Fruit fly (Drosophila melanogaster): ENCODE measurements around the gene Uch-L5.

The Uch-L5 gene

dm6 chr3L:9441907-9442479 lies 34.8 kb downstream of the Uch-L5 start, which contains the start of the genes Bet3 and Nf-YA (continued):
- peak; percentile 51 for TF ChIP-seq CG4424 (GFP tag; optimal IDR thresholded peaks at IDR 0.05)
- TF ChIP-seq CG12299 (tag; optimal IDR thresholded peaks at IDR 0.05): no peak
- no peak for TF ChIP-seq stc (GFP tag; IDR thresholded peaks at IDR 0.05)
- peak; percentile 27 for TF ChIP-seq CG33213 (GFP tag; optimal IDR thresholded peaks at IDR 0.05)
- peak; percentile 74 for TF ChIP-seq ssp (GFP tag; IDR thresholded peaks at IDR 0.05)
- TF ChIP-seq chif (GFP tag; optimal IDR thresholded peaks at IDR 0.05): peak; percentile 10 to 57
- peak; percentile 34 for TF ChIP-seq CG18619 (GFP tag; optimal IDR thresholded peaks at IDR 0.05)
- TF ChIP-seq CG12942 (GFP tag; optimal IDR thresholded peaks at IDR 0.05): peak; percentile 13
- no peak for TF ChIP-seq wek (GFP tag; optimal IDR thresholded peaks at IDR 0.05)
- TF ChIP-seq CG34224 (GFP tag; IDR thresholded peaks at IDR 0.05; ENCODE audit: partially characterized antibody): peak; percentile 83
- TF ChIP-seq CG3838 (GFP tag; optimal IDR thresholded peaks at IDR 0.05): no peak
- TF ChIP-seq CG4820 (GFP tag; optimal IDR thresholded peaks at IDR 0.05): peak; percentile 14
- TF ChIP-seq CG14710 (tag; optimal IDR thresholded peaks at IDR 0.05): peak; percentile 70
- peak; percentile 65 for TF ChIP-seq CG2712 (tag; optimal IDR thresholded peaks at IDR 0.05)
- TF ChIP-seq CG7839 (tag; optimal IDR thresholded peaks at IDR 0.05): peak; percentile 41
- TF ChIP-seq crp (GFP tag; optimal IDR thresholded peaks at IDR 0.05): peak in 1 of 2 experiments; percentile 7
- TF ChIP-seq ttk (GFP tag; IDR thresholded peaks at IDR 0.05): peak; percentile 38; the same call in 1 of the 2 replicates
- peak; percentile 50 for TF ChIP-seq HLH54F (GFP tag; optimal IDR thresholded peaks at IDR 0.05)
- no peak for TF ChIP-seq BtbVII (GFP tag; optimal IDR thresholded peaks at IDR 0.05)
- TF ChIP-seq Asciz (GFP tag; optimal IDR thresholded peaks at IDR 0.05): no peak
- peak; percentile 49 for TF ChIP-seq Meics (GFP tag; optimal IDR thresholded peaks at IDR 0.05)
- TF ChIP-seq CG6791 (GFP tag; IDR thresholded peaks at IDR 0.05; ENCODE audit: partially characterized antibody): peak; percentile 89
- peak; percentile 31; the same call in 1 of the 2 replicates for TF ChIP-seq H2.0 (GFP tag; IDR thresholded peaks at IDR 0.05)
- TF ChIP-seq lola (GFP tag; optimal IDR thresholded peaks at IDR 0.05): peak in 1 of 3 experiments; percentile 9
- peak; percentile 16 for TF ChIP-seq ewg (GFP tag; optimal IDR thresholded peaks at IDR 0.05)
- TF ChIP-seq CG15696 (tag; optimal IDR thresholded peaks at IDR 0.05): peak; percentile 55
- TF ChIP-seq CG16813 (GFP tag; IDR thresholded peaks at IDR 0.05; ENCODE audit: partially characterized antibody): peak; percentile 85
- peak; percentile 39 for TF ChIP-seq CG31388 (GFP tag; optimal IDR thresholded peaks at IDR 0.05)
- peak; percentile 31; the same call in 1 of the 2 replicates for TF ChIP-seq CG17328 (GFP tag; IDR thresholded peaks at IDR 0.05)
- TF ChIP-seq Lpt (GFP tag; optimal IDR thresholded peaks at IDR 0.05): no peak
- TF ChIP-seq Atf3 (GFP tag; optimal IDR thresholded peaks at IDR 0.05): peak; percentile 24
- TF ChIP-seq trem (tag; optimal IDR thresholded peaks at IDR 0.05): peak; percentile 62
- peak; percentile 83 for TF ChIP-seq Opbp (GFP tag; IDR thresholded peaks at IDR 0.05; ENCODE audit: partially characterized antibody)
- peak; percentile 70 for TF ChIP-seq ken (GFP tag; IDR thresholded peaks at IDR 0.05)
- peak; percentile 26; the same call in 1 of the 2 replicates for TF ChIP-seq wdn (GFP tag; IDR thresholded peaks at IDR 0.05)
- TF ChIP-seq nerfin-1 (tag; optimal IDR thresholded peaks at IDR 0.05): peak; percentile 35
- TF ChIP-seq Bgb (GFP tag; IDR thresholded peaks at IDR 0.05; ENCODE audit: partially characterized antibody): peak; percentile 87
- TF ChIP-seq Hr3 (GFP tag; optimal IDR thresholded peaks at IDR 0.05): peak; percentile 50
- no peak for TF ChIP-seq CG16815 (GFP tag; optimal IDR thresholded peaks at IDR 0.05)
- peak; percentile 31 for TF ChIP-seq CG17186 (GFP tag; optimal IDR thresholded peaks at IDR 0.05)
- TF ChIP-seq Camta (GFP tag; optimal IDR thresholded peaks at IDR 0.05): peak; percentile 53
- no peak for TF ChIP-seq CTCF (GFP tag; optimal IDR thresholded peaks at IDR 0.05)
- TF ChIP-seq CG15011 (GFP tag; optimal IDR thresholded peaks at IDR 0.05): no peak
- peak; percentile 68; the same call in 1 of the 2 replicates for TF ChIP-seq vvl (GFP tag; IDR thresholded peaks at IDR 0.05)
- TF ChIP-seq H15 (GFP tag; IDR thresholded peaks at IDR 0.05): peak; percentile 12; the same call in 1 of the 3 replicates
- TF ChIP-seq CG8089 (GFP tag; optimal IDR thresholded peaks at IDR 0.05): peak; percentile 3
- TF ChIP-seq fru (optimal IDR thresholded peaks at IDR 0.05): no peak
- TF ChIP-seq CG9797 (GFP tag; optimal IDR thresholded peaks at IDR 0.05): peak; percentile 53
- TF ChIP-seq CG2875 (GFP tag; optimal IDR thresholded peaks at IDR 0.05): no peak
- TF ChIP-seq CG4854 (GFP tag; optimal IDR thresholded peaks at IDR 0.05): peak; percentile 8
